Fruit fly (Drosophila melanogaster) whole organism, embryonic: ENCODE data around the gene dod.
A peak's percentile ranks its signal among the peaks of the same experiment; 100 is the strongest.

Experiments
- Adf1 ChIP-seq: fragments of 200-800 bp; sonication (Bioruptor generic); IDR thresholded peaks from 2 replicates; pipeline ENCODE4 v1.3.6; 2022; ENCODE audit warnings: missing biosample characterization, missing genetic modification characterization
- Asciz ChIP-seq: fragments of 200-800 bp; sonication (Bioruptor generic); optimal IDR thresholded peaks from 2 replicates; lab custom pipeline; 2017; ENCODE audit warnings: missing biosample characterization, mild to moderate bottlenecking, missing genetic modification characterization, missing genetic modification reagents
- Atf3 ChIP-seq: fragments of 200-800 bp; sonication (Bioruptor generic); optimal IDR thresholded peaks from 3 replicates; lab custom pipeline; 2016; ENCODE audit warnings: missing biosample characterization, missing genetic modification characterization
- B-H2 ChIP-seq: fragments of 200-800 bp; sonication (Bioruptor generic); optimal IDR thresholded peaks from 2 replicates; lab custom pipeline; 2018; ENCODE audit warnings: missing biosample characterization, mild to moderate bottlenecking, missing genetic modification characterization
- Bdp1 ChIP-seq: fragments of 200-800 bp; sonication (Bioruptor generic); optimal IDR thresholded peaks from 3 replicates; lab custom pipeline; 2016; ENCODE audit warnings: missing biosample characterization, missing genetic modification characterization
- CG10543 ChIP-seq: fragments of 200-800 bp; sonication (Bioruptor generic); optimal IDR thresholded peaks from 3 replicates; lab custom pipeline; 2017; ENCODE audit warnings: missing biosample characterization, mild to moderate bottlenecking, missing genetic modification characterization, moderate library complexity
- CG10979 ChIP-seq: fragments of 200-800 bp; sonication (Bioruptor generic); optimal IDR thresholded peaks from 2 replicates; lab custom pipeline; 2018; ENCODE audit warnings: missing biosample characterization, mild to moderate bottlenecking, missing genetic modification characterization, moderate library complexity
- CG1233 ChIP-seq: fragments of 200-800 bp; sonication (Bioruptor generic); optimal IDR thresholded peaks from 4 replicates; lab custom pipeline; 2018; ENCODE audit warnings: missing biosample characterization, mild to moderate bottlenecking, missing genetic modification characterization
- CG13287 ChIP-seq: fragments of 200-800 bp; sonication (Bioruptor generic); IDR thresholded peaks from 2 replicates; pipeline ENCODE4 v1.3.6; 2022; ENCODE audit warnings: missing biosample characterization, missing genetic modification characterization; ENCODE audit not compliant: partially characterized antibody
- CG13775 ChIP-seq: fragments of 200-800 bp; sonication (Bioruptor generic); optimal IDR thresholded peaks from 3 replicates; lab custom pipeline; 2017; ENCODE audit warnings: missing biosample characterization, mild to moderate bottlenecking, missing genetic modification characterization
- CG14667 ChIP-seq: fragments of 200-800 bp; sonication (Bioruptor generic); IDR thresholded peaks from 2 replicates; pipeline ENCODE4 v1.3.6; 2022; ENCODE audit warnings: missing biosample characterization, missing genetic modification characterization
- CG1603 ChIP-seq: fragments of 200-800 bp; sonication (Bioruptor generic); optimal IDR thresholded peaks from 2 replicates; lab custom pipeline; 2019; ENCODE audit warnings: missing biosample characterization, mild to moderate bottlenecking, missing genetic modification characterization, moderate library complexity
- CG17829 ChIP-seq: fragments of 200-800 bp; optimal IDR thresholded peaks from 2 replicates; lab custom pipeline; 2019; ENCODE audit warnings: missing biosample characterization, mild to moderate bottlenecking, missing genetic modification characterization, moderate library complexity
- CG18764 ChIP-seq: fragments of 200-800 bp; sonication (Bioruptor generic); optimal IDR thresholded peaks from 3 replicates; lab custom pipeline; 2016; ENCODE audit warnings: missing biosample characterization, missing genetic modification characterization
- CG2202 ChIP-seq: fragments of 200-800 bp; sonication (Bioruptor generic); optimal IDR thresholded peaks from 2 replicates; lab custom pipeline; 2018; ENCODE audit warnings: missing biosample characterization, mild to moderate bottlenecking, missing genetic modification characterization
- CG3407 ChIP-seq: fragments of 200-800 bp; sonication (Bioruptor generic); optimal IDR thresholded peaks from 2 replicates; lab custom pipeline; 2018; ENCODE audit warnings: missing biosample characterization, mild to moderate bottlenecking, missing genetic modification characterization
- CG3847 ChIP-seq: fragments of 200-800 bp; sonication (Bioruptor generic); IDR thresholded peaks from 2 replicates; pipeline ENCODE4 v1.3.6; 2022; ENCODE audit warnings: missing biosample characterization, missing genetic modification characterization
- CG4730 ChIP-seq: fragments of 200-800 bp; sonication (Bioruptor generic); IDR thresholded peaks from 2 replicates; pipeline ENCODE4 v1.3.6; 2022; ENCODE audit warnings: missing biosample characterization, missing genetic modification characterization
- CG7271 ChIP-seq: fragments of 200-800 bp; sonication (Bioruptor generic); optimal IDR thresholded peaks from 2 replicates; lab custom pipeline; 2018; ENCODE audit warnings: missing biosample characterization, mild to moderate bottlenecking, missing genetic modification characterization, moderate library complexity
- CG7987 ChIP-seq: fragments of 200-800 bp; sonication (Bioruptor generic); optimal IDR thresholded peaks from 2 replicates; lab custom pipeline; 2018; ENCODE audit warnings: missing biosample characterization, mild to moderate bottlenecking, missing genetic modification characterization, moderate library complexity
- CG9876 ChIP-seq: fragments of 200-800 bp; sonication (Bioruptor generic); optimal IDR thresholded peaks from 2 replicates; lab custom pipeline; 2016; ENCODE audit warnings: missing biosample characterization, missing genetic modification characterization
- Chrac-16 ChIP-seq: fragments of 200-800 bp; sonication (Bioruptor generic); optimal IDR thresholded peaks from 3 replicates; lab custom pipeline; 2016; ENCODE audit warnings: missing biosample characterization, missing genetic modification characterization
- CoRest ChIP-seq: fragments of 200-800 bp; sonication (Bioruptor generic); optimal IDR thresholded peaks from 3 replicates; lab custom pipeline; 2018; ENCODE audit warnings: missing biosample characterization, mild to moderate bottlenecking, missing genetic modification characterization, moderate library complexity
- CrebB ChIP-seq: fragments of 200-800 bp; sonication (Bioruptor generic); optimal IDR thresholded peaks from 3 replicates; lab custom pipeline; 2018; ENCODE audit warnings: missing biosample characterization, mild to moderate bottlenecking, missing genetic modification characterization
- D19B ChIP-seq: fragments of 200-800 bp; sonication (Bioruptor generic); optimal IDR thresholded peaks from 2 replicates; lab custom pipeline; 2017; ENCODE audit warnings: missing biosample characterization, mild to moderate bottlenecking, missing genetic modification characterization
- Dref ChIP-seq: fragments of 200-800 bp; sonication (Bioruptor generic); IDR thresholded peaks from 2 replicates; pipeline ENCODE4 v1.3.6; 2022; ENCODE audit warnings: missing biosample characterization, missing genetic modification characterization
- Drgx ChIP-seq: fragments of 200-800 bp; sonication (Bioruptor generic); IDR thresholded peaks from 2 replicates; pipeline ENCODE4 v1.3.6; 2022; ENCODE audit warnings: missing biosample characterization, missing genetic modification characterization
- GATAe ChIP-seq: fragments of 200-800 bp; sonication (Bioruptor generic); conservative IDR thresholded peaks from 2 replicates; pipeline ENCODE4 v1.3.6; 2022; ENCODE audit warnings: missing biosample characterization, missing genetic modification characterization
- Gug ChIP-seq: fragments of 200-800 bp; sonication (Bioruptor generic); IDR thresholded peaks from 4 replicates; pipeline ENCODE4 v1.3.6; 2022; ENCODE audit warnings: missing biosample characterization, missing genetic modification characterization
- HLH4C ChIP-seq: fragments of 200-800 bp; sonication (Bioruptor generic); IDR thresholded peaks from 3 replicates; pipeline ENCODE4 v1.3.6; 2022; ENCODE audit warnings: missing biosample characterization, missing genetic modification characterization; ENCODE audit not compliant: partially characterized antibody
- Hey ChIP-seq: fragments of 200-800 bp; sonication (Bioruptor generic); optimal IDR thresholded peaks from 3 replicates; lab custom pipeline; 2018; ENCODE audit warnings: missing biosample characterization, mild to moderate bottlenecking, missing genetic modification characterization
- MTF-1 ChIP-seq: fragments of 200-800 bp; sonication (Bioruptor generic); optimal IDR thresholded peaks from 2 replicates; lab custom pipeline; 2018; ENCODE audit warnings: missing biosample characterization, mild to moderate bottlenecking, missing genetic modification characterization, borderline replicate concordance
- Ptx1 ChIP-seq: fragments of 200-800 bp; sonication (Bioruptor generic); IDR thresholded peaks from 2 replicates; pipeline ENCODE4 v1.3.6; 2022; ENCODE audit warnings: missing biosample characterization, missing genetic modification characterization
- Scr ChIP-seq: fragments of 200-800 bp; sonication (Bioruptor generic); IDR thresholded peaks from 2 replicates; pipeline ENCODE4 v1.3.6; 2022; ENCODE audit warnings: missing biosample characterization, missing genetic modification characterization; ENCODE audit not compliant: partially characterized antibody
- Spps ChIP-seq: fragments of 200-800 bp; sonication (Bioruptor generic); optimal IDR thresholded peaks from 2 replicates; lab custom pipeline; 2018; ENCODE audit warnings: missing biosample characterization, mild to moderate bottlenecking, missing genetic modification characterization
- YL-1 ChIP-seq: fragments of 200-800 bp; sonication (Bioruptor generic); optimal IDR thresholded peaks from 3 replicates; lab custom pipeline; 2017; ENCODE audit warnings: missing biosample characterization, mild to moderate bottlenecking, missing genetic modification characterization
- ab ChIP-seq: fragments of 200-800 bp; sonication (Bioruptor generic); optimal IDR thresholded peaks from 2 replicates; lab custom pipeline; 2016; ENCODE audit warnings: missing biosample characterization, missing genetic modification characterization
- ase ChIP-seq: fragments of 200-800 bp; sonication (Bioruptor generic); IDR thresholded peaks from 3 replicates; pipeline ENCODE4 v1.3.6; 2022; ENCODE audit warnings: missing biosample characterization, missing genetic modification characterization
- cwo ChIP-seq: fragments of 200-800 bp; sonication (Bioruptor generic); optimal IDR thresholded peaks from 3 replicates; lab custom pipeline; 2017; ENCODE audit warnings: missing biosample characterization, missing genetic modification characterization, mild to moderate bottlenecking, moderate library complexity, missing genetic modification reagents
- dati ChIP-seq: fragments of 200-800 bp; sonication (Bioruptor generic); IDR thresholded peaks from 2 replicates; pipeline ENCODE4 v1.3.6; 2022; ENCODE audit warnings: missing biosample characterization, missing genetic modification characterization
- gcm2 ChIP-seq: fragments of 200-800 bp; sonication (Bioruptor generic); optimal IDR thresholded peaks from 2 replicates; lab custom pipeline; 2016; ENCODE audit warnings: missing biosample characterization, missing genetic modification characterization
- grau ChIP-seq: fragments of 200-800 bp; optimal IDR thresholded peaks from 3 replicates; lab custom pipeline; 2019; ENCODE audit warnings: missing biosample characterization, mild to moderate bottlenecking, missing genetic modification characterization, moderate library complexity
- kah ChIP-seq: fragments of 200-800 bp; sonication (Bioruptor generic); optimal IDR thresholded peaks from 2 replicates; lab custom pipeline; 2018; ENCODE audit warnings: missing biosample characterization, mild to moderate bottlenecking, missing genetic modification characterization
- luna ChIP-seq: fragments of 200-800 bp; sonication (Bioruptor generic); optimal IDR thresholded peaks from 2 replicates; lab custom pipeline; 2016; ENCODE audit warnings: missing biosample characterization, missing genetic modification characterization
- odd ChIP-seq: fragments of 200-800 bp; sonication (Bioruptor generic); optimal IDR thresholded peaks from 2 replicates; lab custom pipeline; 2017; ENCODE audit warnings: missing biosample characterization, mild to moderate bottlenecking, missing genetic modification characterization
- otp ChIP-seq: fragments of 200-800 bp; sonication (Bioruptor generic); IDR thresholded peaks from 3 replicates; pipeline ENCODE4, ENCODE4 v1.3.6; 2022; ENCODE audit warnings: missing biosample characterization, missing genetic modification characterization
- stc ChIP-seq: fragments of 200-800 bp; sonication (Bioruptor generic); IDR thresholded peaks from 2 replicates; pipeline ENCODE4 v1.3.6; 2022; ENCODE audit warnings: missing biosample characterization, missing genetic modification characterization
- tll ChIP-seq, 2 experiments: fragments of 200-800 bp in 1 of 2; fragments of >200 bp in 1 of 2; sonication (Bioruptor generic) in 1 of 2; optimal IDR thresholded peaks; 2 replicates each; lab custom pipeline; 2017 to 2019; ENCODE audit warnings: missing biosample characterization in 2 of 2, missing genetic modification characterization in 2 of 2, mild to moderate bottlenecking in 1 of 2, moderate library complexity in 1 of 2
- unc-4 ChIP-seq: fragments of 200-800 bp; sonication (Bioruptor generic); IDR thresholded peaks from 2 replicates; pipeline ENCODE4 v1.3.6; 2022; ENCODE audit warnings: missing biosample characterization, missing genetic modification characterization; ENCODE audit not compliant: partially characterized antibody
- vvl ChIP-seq: fragments of 200-800 bp; sonication (Bioruptor generic); IDR thresholded peaks from 2 replicates; pipeline ENCODE4 v1.3.6; 2022; ENCODE audit warnings: missing biosample characterization, missing genetic modification characterization
- wor ChIP-seq: fragments of 200-800 bp; sonication (Bioruptor generic); IDR thresholded peaks from 2 replicates; pipeline ENCODE4 v1.3.6; 2022; ENCODE audit warnings: missing biosample characterization, missing genetic modification characterization
- zfh1 ChIP-seq: fragments of 200-800 bp; sonication (Bioruptor generic); IDR thresholded peaks from 3 replicates; pipeline ENCODE4 v1.3.6; 2022; ENCODE audit warnings: missing biosample characterization, missing genetic modification characterization

Gene dod

DNA sequence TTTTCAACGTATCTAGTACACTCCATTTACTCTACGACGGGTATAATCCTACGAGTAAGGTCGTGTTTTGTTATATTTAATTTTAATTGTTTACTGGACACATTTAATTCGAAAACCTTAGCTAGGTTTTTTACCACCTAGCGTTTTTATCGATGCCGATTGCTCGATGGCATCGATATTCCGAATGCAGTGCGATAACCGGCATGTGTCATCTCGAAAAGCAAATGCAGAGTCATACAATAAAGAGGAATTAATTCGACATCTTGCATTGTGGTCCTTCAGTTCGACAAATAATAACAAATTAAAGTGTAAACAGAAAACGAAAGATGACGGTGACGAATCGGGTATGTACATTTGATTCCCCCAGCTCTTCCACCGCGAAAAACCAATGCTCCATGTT, 29.3 kb upstream of the dod start, which contains the start of gene Rpt6 (continued):
- TF ChIP-seq dati (GFP tag; lab: Robert Waterston, UW) (no peak), vvl (GFP tag; lab: Robert Waterston, UW) (no peak), CG10543 (GFP tag; lab: Kevin White, UChicago) (no peak), wor (GFP tag; lab: Robert Waterston, UW) (no peak), Drgx (GFP tag; lab: Robert Waterston, UW) (no peak), grau (tag; lab: Kevin White, UChicago) (no peak), tll (GFP tag; optimal IDR thresholded peaks at IDR 0.05; lab: Kevin White, UChicago) (no peak), CG9876 (GFP tag; lab: Kevin White, UChicago) (no peak), gcm2 (no peak), CG14667 (no peak), Hey (tag; lab: Kevin White, UChicago) (no peak), cwo (GFP tag; lab: Kevin White, UChicago) (no peak), kah (GFP tag; lab: Kevin White, UChicago) (no peak), odd (GFP tag; lab: Kevin White, UChicago) (no peak), luna (GFP tag; lab: Kevin White, UChicago) (no peak), Atf3 (GFP tag; lab: Kevin White, UChicago) (no peak), CG2202 (tag; lab: Kevin White, UChicago) (no peak), zfh1 (no peak), D19B (GFP tag; lab: Kevin White, UChicago) (no peak), CG10979 (tag; lab: Kevin White, UChicago) (no peak), ase (GFP tag; lab: Robert Waterston, UW) (no peak), Asciz (no peak), Gug (no peak), HLH4C (GFP tag; lab: Robert Waterston, UW) (peak; percentile 80), CG18764 (GFP tag; lab: Kevin White, UChicago) (no peak), CG13775 (GFP tag; lab: Kevin White, UChicago) (no peak), Bdp1 (GFP tag; lab: Kevin White, UChicago) (no peak), stc (no peak), CoRest (tag; lab: Kevin White, UChicago) (peak; percentile 13), GATAe (GFP tag; lab: Robert Waterston, UW) (no peak), CG17829 (tag; lab: Kevin White, UChicago) (no peak), B-H2 (GFP tag; lab: Kevin White, UChicago) (peak; percentile 18), MTF-1 (GFP tag; lab: Kevin White, UChicago) (no peak), CrebB (no peak), Ptx1 (GFP tag; lab: Robert Waterston, UW) (no peak), Scr (peak; percentile 73), CG4730 (GFP tag; lab: Robert Waterston, UW) (no peak), Chrac-16 (GFP tag; lab: Kevin White, UChicago) (no peak), CG7987 (GFP tag; lab: Kevin White, UChicago) (no peak), CG3847 (GFP tag; lab: Robert Waterston, UW) (no peak), CG13287 (GFP tag; lab: Robert Waterston, UW) (peak; percentile 80), Spps (tag; lab: Kevin White, UChicago) (no peak), ab (GFP tag; lab: Kevin White, UChicago) (no peak), CG3407 (GFP tag; lab: Kevin White, UChicago) (no peak), CG1603 (tag; lab: Kevin White, UChicago) (peak; percentile 64), YL-1 (GFP tag; lab: Kevin White, UChicago) (peak; percentile 26), CG7271 (tag; lab: Kevin White, UChicago) (no peak), Dref (GFP tag; lab: Robert Waterston, UW) (peak; percentile 95), CG1233 (GFP tag; lab: Kevin White, UChicago) (no peak), Adf1 (no peak), otp (GFP tag; lab: Robert Waterston, UW) (no peak), unc-4 (GFP tag; lab: Robert Waterston, UW) (peak; percentile 74)
